Worm (Caenorhabditis elegans) whole organism, mixed stage, embryonic: ENCODE data around the gene trpp-6.

ENCODE experiments used
- nhr-28 ChIP-seq: fragments of 150-350 bp; optimal IDR thresholded peaks from 2 replicates; lab custom pipeline; 2014; ENCODE audit warnings: missing biosample characterization, missing genetic modification characterization
- unc-39 ChIP-seq: fragments of 150-350 bp; optimal IDR thresholded peaks from 2 replicates; lab custom pipeline; 2014; ENCODE audit warnings: missing biosample characterization, missing genetic modification characterization
- unc-62 ChIP-seq: fragments of 150-350 bp; optimal IDR thresholded peaks from 2 replicates; lab custom pipeline; 2014; ENCODE audit warnings: missing biosample characterization, missing genetic modification reagents, missing genetic modification characterization
- ztf-11 ChIP-seq: fragments of 150-350 bp; optimal IDR thresholded peaks from 2 replicates; lab custom pipeline; 2014; ENCODE audit warnings: missing biosample characterization, missing genetic modification characterization

ce11 chrV:9974264-9974663 lies 17.4 kb upstream of the trpp-6 start:
- TF ChIP-seq unc-62 (GFP tag; lab: Kevin White, UChicago) (no peak), unc-39 (tag; lab: Kevin White, UChicago) (no peak), ztf-11 (no peak), nhr-28 (tag; lab: Kevin White, UChicago) (no peak)
